Worm (Caenorhabditis elegans) whole organism, L4 larva: ENCODE data around the gene ZK380.2.

ENCODE experiments used
- D1046.2 ChIP-seq: fragments of 200-800 bp; sonication (Bioruptor generic); IDR thresholded peaks from 2 replicates; pipeline ENCODE4 v1.3.6; 2022; ENCODE audit warnings: missing genetic modification characterization, missing compliant biosample characterization
- Y105C5A.15 ChIP-seq: fragments of 200-800 bp; sonication (Bioruptor generic); IDR thresholded peaks from 2 replicates; pipeline ENCODE4 v1.3.6; 2022; ENCODE audit warnings: missing genetic modification characterization, missing compliant biosample characterization
- Y75B8A.6 ChIP-seq: fragments of 200-800 bp; sonication (Bioruptor generic); IDR thresholded peaks from 2 replicates; pipeline ENCODE4 v1.3.6; 2022; ENCODE audit warnings: missing genetic modification reagents, missing genetic modification characterization, missing compliant biosample characterization
- aha-1 ChIP-seq: fragments of 150-350 bp; peaks from one replicate; lab custom pipeline; 2014; ENCODE audit warnings: missing biosample characterization, missing genetic modification characterization
- ceh-20 ChIP-seq: fragments of 200-800 bp; sonication (Bioruptor generic); IDR thresholded peaks from 2 replicates; pipeline ENCODE4 v1.3.6; 2022; ENCODE audit warnings: missing genetic modification reagents, missing genetic modification characterization, missing compliant biosample characterization
- ces-1 ChIP-seq: fragments of 150-350 bp; sonication (generic microtip); optimal IDR thresholded peaks from 4 replicates; lab custom pipeline; 2014; ENCODE audit warnings: missing biosample characterization, missing genetic modification reagents, missing genetic modification characterization
- daf-12 ChIP-seq: fragments of 150-350 bp; optimal IDR thresholded peaks from 2 replicates; lab custom pipeline; 2014; ENCODE audit warnings: missing biosample characterization, missing genetic modification reagents, missing genetic modification characterization
- daf-19 ChIP-seq: fragments of 200-800 bp; sonication (Bioruptor generic); conservative IDR thresholded peaks from 2 replicates; pipeline ENCODE4 v1.3.6; 2022; ENCODE audit warnings: missing genetic modification characterization, missing compliant biosample characterization
- dmd-6 ChIP-seq: fragments of 200-800 bp; sonication (Bioruptor generic); IDR thresholded peaks from 2 replicates; pipeline ENCODE4 v1.3.6; 2022; ENCODE audit warnings: missing genetic modification reagents, missing genetic modification characterization, missing compliant biosample characterization
- egl-43 ChIP-seq: fragments of 200-800 bp; sonication (Bioruptor generic); IDR thresholded peaks from 2 replicates; pipeline ENCODE4 v1.3.6; 2022; ENCODE audit warnings: missing genetic modification reagents, missing genetic modification characterization, missing compliant biosample characterization
- fkh-10 ChIP-seq: fragments of 150-350 bp; optimal IDR thresholded peaks from 2 replicates; lab custom pipeline; 2014; ENCODE audit warnings: missing biosample characterization, missing genetic modification reagents, missing genetic modification characterization
- hmg-1.1 ChIP-seq: fragments of 200-800 bp; sonication (Bioruptor generic); IDR thresholded peaks from 2 replicates; pipeline ENCODE4 v1.3.6; 2022; ENCODE audit warnings: missing genetic modification reagents, missing genetic modification characterization, missing compliant biosample characterization
- lin-13 ChIP-seq: fragments of 150-350 bp; optimal IDR thresholded peaks from 2 replicates; lab custom pipeline; 2014; ENCODE audit warnings: missing biosample characterization, missing genetic modification reagents, missing genetic modification characterization
- lin-29 ChIP-seq: fragments of 200-800 bp; sonication (Bioruptor generic); IDR thresholded peaks from 2 replicates; pipeline ENCODE4 v1.3.6; 2022; ENCODE audit warnings: missing genetic modification reagents, missing genetic modification characterization, missing compliant biosample characterization
- lin-38 ChIP-seq: fragments of 200-800 bp; sonication (Bioruptor generic); IDR thresholded peaks from 2 replicates; pipeline ENCODE4 v1.3.6; 2022; ENCODE audit warnings: missing genetic modification reagents, missing genetic modification characterization, missing compliant biosample characterization
- lir-3 ChIP-seq: sonication (generic microtip); optimal IDR thresholded peaks from 2 replicates; lab custom pipeline; 2016; ENCODE audit warnings: mild to moderate bottlenecking, missing genetic modification characterization, missing compliant biosample characterization
- madf-5 ChIP-seq, 2 experiments: fragments of 200-800 bp; sonication (Bioruptor generic); IDR thresholded peaks; 2 replicates each; pipeline ENCODE4 v1.3.6; 2022; ENCODE audit warnings: missing compliant biosample characterization in 2 of 2, missing genetic modification characterization in 2 of 2
- mxl-2 ChIP-seq: fragments of 200-800 bp; sonication (Bioruptor generic); conservative IDR thresholded peaks from 2 replicates; pipeline ENCODE4 v1.3.6; 2022; ENCODE audit warnings: missing genetic modification reagents, missing genetic modification characterization, missing compliant biosample characterization
- nhr-111 ChIP-seq: fragments of 200-800 bp; sonication (Bioruptor generic); optimal IDR thresholded peaks from 2 replicates; lab custom pipeline; 2018; ENCODE audit warnings: mild to moderate bottlenecking, missing genetic modification characterization, missing compliant biosample characterization
- nhr-25 ChIP-seq: sonication (generic microtip); optimal IDR thresholded peaks from 2 replicates; lab custom pipeline; 2017; ENCODE audit warnings: missing genetic modification characterization, mild to moderate bottlenecking, missing compliant biosample characterization, antibody characterized with exemption, moderate library complexity, borderline replicate concordance; ENCODE audit not compliant: insufficient read depth
- nhr-41 ChIP-seq: fragments of 200-800 bp; sonication (Bioruptor generic); IDR thresholded peaks from 2 replicates; pipeline ENCODE4 v1.3.6; 2022; ENCODE audit warnings: missing genetic modification reagents, missing genetic modification characterization, missing compliant biosample characterization
- nhr-48 ChIP-seq: sonication (generic microtip); optimal IDR thresholded peaks from 2 replicates; lab custom pipeline; 2016; ENCODE audit warnings: mild to moderate bottlenecking, missing genetic modification characterization, missing compliant biosample characterization
- pha-4 ChIP-seq, 2 experiments: fragments of 150-350 bp in 1 of 2; fragments of 200-800 bp in 1 of 2; sonication (Bioruptor generic) in 1 of 2; IDR thresholded peaks in 1 of 2; optimal IDR thresholded peaks in 1 of 2; 2 replicates each; pipeline versions ENCODE4 v1.3.6 to Lab custom; 2014 to 2022; ENCODE audit warnings: missing genetic modification characterization in 2 of 2, missing genetic modification reagents in 2 of 2, missing biosample characterization in 1 of 2, missing compliant biosample characterization in 1 of 2
- pqm-1 ChIP-seq: sonication (generic microtip); optimal IDR thresholded peaks from 2 replicates; lab custom pipeline; 2017; ENCODE audit warnings: missing biosample characterization, missing genetic modification characterization
- rbr-2 ChIP-seq: sonication (generic microtip); optimal IDR thresholded peaks from 2 replicates; lab custom pipeline; 2016; ENCODE audit warnings: missing genotype, missing genetic modification characterization, missing compliant biosample characterization
- set-16 ChIP-seq: fragments of 200-800 bp; sonication (Bioruptor generic); IDR thresholded peaks from 2 replicates; pipeline ENCODE4 v1.3.6; 2022; ENCODE audit warnings: missing genetic modification reagents, missing genetic modification characterization, missing compliant biosample characterization
- skn-1 ChIP-seq: fragments of 150-350 bp; optimal IDR thresholded peaks from 2 replicates; lab custom pipeline; 2014; ENCODE audit warnings: missing biosample characterization, missing genetic modification characterization
- snpc-1.2 ChIP-seq: fragments of 200-800 bp; sonication (Bioruptor generic); IDR thresholded peaks from 2 replicates; pipeline ENCODE4 v1.3.6; 2022; ENCODE audit warnings: missing genetic modification reagents, missing genetic modification characterization, missing compliant biosample characterization
- spr-1 ChIP-seq: sonication (generic microtip); optimal IDR thresholded peaks from 2 replicates; lab custom pipeline; 2016; ENCODE audit warnings: mild to moderate bottlenecking, missing genetic modification characterization, missing compliant biosample characterization
- unc-130 ChIP-seq: sonication (generic microtip); optimal IDR thresholded peaks from 2 replicates; lab custom pipeline; 2016; ENCODE audit warnings: missing genetic modification reagents, missing genetic modification characterization, missing compliant biosample characterization
- unc-62 ChIP-seq, 3 experiments: fragments of 150-350 bp in 1 of 3; sonication (generic microtip); optimal IDR thresholded peaks in 2 of 3; peaks in 1 of 3; 1 replicate in 1 of 3; 2 replicates in 2 of 3; lab custom pipeline; 2014 to 2017; ENCODE audit warnings: missing biosample characterization in 3 of 3, missing genetic modification characterization in 3 of 3, missing genetic modification reagents in 3 of 3, missing genotype in 1 of 3
- zfp-2 ChIP-seq: sonication (generic microtip); optimal IDR thresholded peaks from 2 replicates; lab custom pipeline; 2016; ENCODE audit warnings: mild to moderate bottlenecking, missing genetic modification characterization, missing compliant biosample characterization
- ztf-11 ChIP-seq: fragments of 150-350 bp; optimal IDR thresholded peaks from 2 replicates; lab custom pipeline; 2014; ENCODE audit warnings: missing biosample characterization, missing genetic modification characterization

The ZK380.2 gene

ce11 chrX:1589962-1590361, 41.3 kb upstream of the ZK380.2 start (continued):
- TF ChIP-seq pha-4 (GFP tag; IDR thresholded peaks at IDR 0.05; lab: Robert Waterston, UW) (peak; percentile 42; the same call in 1 of the 2 replicates), pha-4 (tag; optimal IDR thresholded peaks at IDR 0.05; lab: Kevin White, UChicago) (no peak), unc-130 (no peak)

ce11 chrX:1598061-1598690, 33.1 kb upstream of the ZK380.2 start:
- TF ChIP-seq lir-3 (tag; lab: Kevin White, UChicago) (no peak), ztf-11 (tag; lab: Kevin White, UChicago) (no peak), mxl-2 (GFP tag; lab: Robert Waterston, UW) (no peak), nhr-25 (tag; lab: Kevin White, UChicago) (no peak), dmd-6 (GFP tag; lab: Robert Waterston, UW) (no peak), zfp-2 (no peak), skn-1 (tag; lab: Kevin White, UChicago) (no peak), madf-5 (GFP tag; IDR thresholded peaks at IDR 0.05; lab: Robert Waterston, UW) (no peak), daf-12 (tag; lab: Kevin White, UChicago) (no peak), spr-1 (tag; lab: Kevin White, UChicago) (no peak), ceh-20 (GFP tag; lab: Robert Waterston, UW) (no peak), pqm-1 (no peak), unc-130 (no peak), D1046.2 (no peak), nhr-48 (tag; lab: Kevin White, UChicago) (no peak)

- TF ChIP-seq rbr-2 (tag; lab: Kevin White, UChicago) (peak; percentile 11), set-16 (GFP tag; lab: Robert Waterston, UW) (peak; percentile 12; the same call in 1 of the 2 replicates), nhr-41 (no peak), Y75B8A.6 (no peak), aha-1 (tag; lab: Kevin White, UChicago) (peak; percentile 42), fkh-10 (no peak), ces-1 (GFP tag; lab: Kevin White, UChicago) (peak; percentile 31), hmg-1.1 (GFP tag; lab: Robert Waterston, UW) (0 out of 2 replicates have a peak, but pooled peaks have one; percentile 36), D1046.2 (no peak), lin-13 (no peak)
- TF ChIP-seq, all 104 proteins: peak for 5
Measured at ce11 chrX:1599294-1599693, 32.0 kb upstream of the ZK380.2 start.

ce11 chrX:1601563-1601962, 29.7 kb upstream of the ZK380.2 start:
- TF ChIP-seq unc-62 (GFP tag; optimal IDR thresholded peaks at IDR 0.05 in 1 of 2; lab: Kevin White, UChicago) (peak in 1 of 2 experiments; percentile 52), unc-62 (tag; optimal IDR thresholded peaks at IDR 0.05; lab: Kevin White, UChicago) (no peak), egl-43 (no peak), daf-19 (GFP tag; lab: Robert Waterston, UW) (no peak), set-16 (GFP tag; lab: Robert Waterston, UW) (no peak), nhr-48 (tag; lab: Kevin White, UChicago) (no peak), lin-29 (GFP tag; lab: Robert Waterston, UW) (no peak), ces-1 (GFP tag; lab: Kevin White, UChicago) (peak; percentile 35), snpc-1.2 (no peak), Y105C5A.15 (GFP tag; lab: Robert Waterston, UW) (no peak), aha-1 (tag; lab: Kevin White, UChicago) (no peak)

- TF ChIP-seq nhr-111 (GFP tag; lab: Kevin White, UChicago) (peak; percentile 1), lin-38 (GFP tag; lab: Robert Waterston, UW) (no peak), set-16 (GFP tag; lab: Robert Waterston, UW) (0 out of 2 replicates have a peak, but pooled peaks have one; percentile 3)
Measured at ce11 chrX:1602548-1602947, 28.7 kb upstream of the ZK380.2 start.
